Worm (Caenorhabditis elegans) whole organism, dauer: Measurements from ENCODE around the gene sra-12.
"Not testable (repeated sequence)": the region's sequence is repeated elsewhere in the genome, so short reads cannot be mapped to it uniquely, and the experiment has no call there.

Experiments
- unc-62 ChIP-seq: sonication (generic microtip); optimal IDR thresholded peaks from 2 replicates; lab custom pipeline; 2017; ENCODE audit warnings: missing biosample characterization, missing genetic modification reagents, missing genetic modification characterization

sra-12 gene

DNA sequence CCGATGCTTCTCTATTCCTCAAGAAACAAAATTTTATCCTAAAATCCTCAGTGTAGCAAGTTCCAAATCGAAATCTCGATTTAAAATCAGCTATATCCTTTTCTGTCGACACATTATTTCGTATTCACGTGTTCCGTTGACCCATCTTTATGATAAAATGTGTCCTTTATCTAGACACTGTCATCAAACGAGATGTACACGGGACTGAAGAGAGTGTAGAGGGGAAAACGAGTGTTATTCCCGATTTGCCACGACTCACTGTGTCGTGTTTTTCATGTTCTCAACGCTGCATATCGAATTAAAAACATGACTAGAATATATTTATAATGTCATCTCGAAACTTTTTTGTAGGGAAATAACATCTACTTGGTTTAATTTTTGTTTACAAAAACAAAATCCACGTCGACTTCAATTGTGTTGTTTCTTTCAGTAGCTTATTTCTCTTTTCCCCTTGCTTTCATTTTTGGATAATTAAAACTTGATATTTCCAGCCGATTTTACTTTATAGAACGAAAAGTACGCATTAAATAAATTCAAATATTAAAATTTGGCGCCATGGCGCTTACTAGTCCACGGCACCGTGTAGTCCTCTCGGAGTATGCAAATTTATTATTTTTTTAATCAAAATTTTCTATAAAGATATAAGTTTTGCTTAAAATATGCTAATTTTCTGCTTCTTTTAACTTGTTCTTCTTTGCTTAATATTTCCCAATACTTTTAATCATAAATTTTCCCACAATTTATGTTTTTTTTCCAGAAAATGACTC is 21.7 kb upstream of the sra-12 start, which contains the start of gene metr-1:
TSS of gene metr-1 (plus strand) at position 758 of the 767 bp plus-strand sequence.
- TF ChIP-seq unc-62 (GFP tag; lab: Kevin White, UChicago), result no peak

ce11 chrII:10924669-10925068 is 20.4 kb upstream of the sra-12 start:
- TF ChIP-seq unc-62 (GFP tag; lab: Kevin White, UChicago), result no peak

DNA sequence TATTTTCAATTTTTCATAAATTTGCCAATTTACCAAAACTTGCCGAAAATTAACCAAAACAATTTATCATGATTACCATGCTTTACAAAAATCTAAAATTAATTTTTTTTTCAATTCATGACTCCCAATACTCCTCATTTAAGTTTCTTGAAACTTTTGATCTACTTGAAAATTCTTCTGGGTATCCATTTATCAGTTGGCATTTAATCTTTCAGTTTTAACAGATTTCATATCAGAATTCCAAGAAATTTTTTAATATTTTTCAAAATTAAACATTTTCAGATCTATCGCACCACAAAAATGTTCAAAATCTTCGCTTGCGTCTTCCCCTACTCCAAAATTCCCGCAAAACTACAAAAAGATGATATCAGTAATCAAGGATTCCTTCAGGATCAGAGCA is 19.7 kb upstream of the sra-12 start, which contains the start of gene Y19D2B.2:
TSS of gene Y19D2B.2 (plus strand) at position 301 of the 400 bp plus-strand sequence.
- no peak for TF ChIP-seq unc-62 (GFP tag; lab: Kevin White, UChicago)

- TF ChIP-seq unc-62 (GFP tag; lab: Kevin White, UChicago), result not testable (repeated sequence)
Observed at ce11 chrII:10922874-10923273, 18.6 kb upstream of the sra-12 start, which contains the start of gene Y19D2B.1. Gene Y19D2B.1 (minus strand): TSS chrII:10922974.

DNA sequence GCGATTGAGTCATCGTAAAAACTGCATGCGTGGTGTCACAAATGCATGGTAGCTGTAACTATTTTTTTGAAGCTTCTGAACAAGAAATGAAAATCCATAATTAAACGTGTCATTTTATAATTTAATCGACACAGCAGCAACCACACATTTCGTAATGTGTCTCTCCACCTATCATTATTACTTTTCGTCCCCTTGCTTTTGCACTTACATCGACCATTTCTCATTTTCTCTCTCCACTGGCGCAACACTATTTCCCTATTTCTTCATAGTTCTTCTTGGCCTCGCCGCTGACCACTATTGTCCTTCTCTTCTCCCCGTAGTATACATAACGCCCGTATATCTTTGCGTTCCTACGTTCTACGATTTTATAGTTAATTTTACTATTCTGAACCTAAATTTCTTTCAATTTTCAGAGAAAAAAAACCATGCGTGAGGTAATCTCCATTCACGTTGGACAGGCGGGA is 14.0 kb upstream of the sra-12 start, which contains the start of gene tba-4:
TSS of gene tba-4 (plus strand) at position 414 of the 464 bp plus-strand sequence.
- TF ChIP-seq unc-62 (GFP tag; lab: Kevin White, UChicago), result no peak

- TF ChIP-seq unc-62 (GFP tag; lab: Kevin White, UChicago), result no peak
Observed at ce11 chrII:10917174-10917573, 12.9 kb upstream of the sra-12 start, which contains the start of gene F44F4.10. Gene F44F4.10 (minus strand): TSS chrII:10917274.

DNA sequence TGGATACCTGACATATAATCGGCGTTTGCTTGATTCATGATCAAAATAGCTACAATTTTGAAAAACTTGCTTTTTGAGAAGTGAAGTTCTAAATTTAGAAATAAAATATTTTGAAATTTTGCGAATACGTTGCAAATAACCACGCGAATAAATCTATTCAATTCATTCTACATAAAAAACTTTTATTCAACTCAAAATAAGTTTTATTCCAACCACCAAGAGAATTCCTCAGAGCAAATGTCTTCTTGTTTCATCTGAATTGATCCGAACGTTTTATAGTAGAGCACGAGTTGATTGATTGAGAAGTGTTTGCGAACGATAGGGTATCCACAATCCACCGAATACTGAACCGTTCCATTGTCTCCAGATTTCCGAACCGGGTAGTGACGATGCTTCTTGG is 11.5 kb upstream of the sra-12 start, which contains the start of gene F44F4.9:
TSS of gene F44F4.9 (minus strand) at position 101 of the 400 bp plus-strand sequence.
- no peak for TF ChIP-seq unc-62 (GFP tag; lab: Kevin White, UChicago)

- TF ChIP-seq unc-62 (GFP tag; lab: Kevin White, UChicago), result no peak
Observed at ce11 chrII:10914366-10914765, 10.1 kb upstream of the sra-12 start, which contains the start of gene F44F4.15. Gene F44F4.15 (plus strand): TSS chrII:10914666.

- no peak for TF ChIP-seq unc-62 (GFP tag; lab: Kevin White, UChicago)
Observed at ce11 chrII:10912995-10913394, 8.7 kb upstream of the sra-12 start.

DNA sequence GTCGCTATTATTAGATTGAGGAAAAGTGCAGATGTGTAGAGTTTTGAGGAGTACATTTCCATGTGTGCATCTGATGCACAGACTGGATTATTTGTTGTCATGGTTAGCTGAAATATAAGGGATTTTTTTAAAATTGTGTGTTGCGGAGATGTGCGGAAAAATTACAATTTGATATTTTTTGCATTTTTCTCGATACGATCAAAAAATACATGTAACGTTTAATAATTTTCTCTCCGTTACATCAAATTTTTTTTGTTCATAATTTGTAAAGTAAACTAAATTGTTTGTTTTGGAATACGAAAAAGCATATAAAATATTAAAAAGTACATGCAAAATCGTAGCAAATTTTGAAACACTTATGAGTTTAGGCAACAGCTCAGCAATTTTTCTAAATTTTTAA is 5.9 kb upstream of the sra-12 start, which contains the start of gene sra-11:
TSS of gene sra-11 (minus strand) at position 101 of the 400 bp plus-strand sequence.
- no peak for TF ChIP-seq unc-62 (GFP tag; lab: Kevin White, UChicago)

ce11 chrII:10902104-10902503 is 2.2 kb downstream of the sra-12 start, which contains the start of gene gly-1:
Gene gly-1 (minus strand): TSS chrII:10902204.
- no peak for TF ChIP-seq unc-62 (GFP tag; lab: Kevin White, UChicago)

ce11 chrII:10898998-10899397 is 5.3 kb downstream of the sra-12 start:
- TF ChIP-seq unc-62 (GFP tag; lab: Kevin White, UChicago), result no peak

- no peak for TF ChIP-seq unc-62 (GFP tag; lab: Kevin White, UChicago)
Observed at ce11 chrII:10895959-10896358, 8.3 kb downstream of the sra-12 start.

DNA sequence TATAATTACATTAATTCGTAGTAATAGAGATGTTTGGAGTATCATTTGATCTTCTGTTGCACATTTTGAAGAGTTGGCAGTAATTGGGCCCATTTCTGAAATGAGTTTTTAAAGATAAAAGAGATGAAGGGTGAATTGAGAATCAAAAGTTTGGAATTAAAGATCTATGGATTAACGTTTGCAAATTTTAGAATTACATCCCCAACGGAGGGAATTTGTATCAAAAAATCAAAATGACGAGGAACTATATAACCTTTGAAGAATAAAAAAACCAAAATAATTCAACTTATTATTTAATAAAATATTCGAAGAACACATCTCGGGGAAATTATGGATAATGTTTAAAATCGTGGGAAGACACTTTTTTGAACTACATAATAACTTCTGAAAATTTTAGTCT is 9.3 kb downstream of the sra-12 start, which contains the start of gene sra-10:
TSS of gene sra-10 (minus strand) at position 101 of the 400 bp plus-strand sequence.
- no peak for TF ChIP-seq unc-62 (GFP tag; lab: Kevin White, UChicago)

DNA sequence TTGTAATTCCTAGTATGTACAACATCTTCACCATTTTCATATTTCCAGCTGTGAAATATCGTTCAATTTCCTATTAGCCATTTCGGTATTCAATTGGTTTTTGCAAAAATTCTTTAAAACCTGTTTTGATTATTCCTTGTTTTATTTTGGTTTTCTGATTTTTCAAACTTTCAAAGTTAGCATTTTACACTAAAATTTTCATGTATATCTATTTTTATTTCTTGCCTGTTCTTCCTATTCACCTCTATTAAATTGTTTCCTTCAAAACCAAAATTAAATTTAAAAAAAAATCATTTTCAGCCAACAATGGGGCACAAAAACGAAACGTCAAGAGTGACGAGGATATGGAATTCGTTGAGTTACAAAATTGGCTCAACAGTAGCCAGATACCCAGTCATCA is 15.3 kb downstream of the sra-12 start, which contains the start of gene ptr-8:
TSS of gene ptr-8 (plus strand) at position 301 of the 400 bp plus-strand sequence.
- TF ChIP-seq unc-62 (GFP tag; lab: Kevin White, UChicago), result no peak

- no peak for TF ChIP-seq unc-62 (GFP tag; lab: Kevin White, UChicago)
Observed at ce11 chrII:10887097-10887496, 17.2 kb downstream of the sra-12 start.
